Fruit fly (Drosophila melanogaster): ENCODE data around the gene CG10096.

- TF ChIP-seq CTCF (optimal IDR thresholded peaks at IDR 0.05) (no peak), CG8478 (optimal IDR thresholded peaks at IDR 0.05) (no peak)
Observed at dm6 chr3R:12372800-12373199, 23.0 kb downstream of the CG10096 start, which contains the start of gene GstD3.
